Fruit fly (Drosophila melanogaster) whole organism, embryonic: ENCODE measurements around the gene btz.

Experiments
- CG15601 ChIP-seq: fragments of 200-800 bp; sonication (Bioruptor generic); optimal IDR thresholded peaks from 3 replicates; lab custom pipeline; 2019; ENCODE audit warnings: missing biosample characterization, mild to moderate bottlenecking, missing genetic modification characterization, moderate library complexity
- CG4282 ChIP-seq: fragments of 200-800 bp; sonication (Bioruptor generic); optimal IDR thresholded peaks from 2 replicates; lab custom pipeline; 2016; ENCODE audit warnings: missing biosample characterization, missing genetic modification characterization
- E2f1 ChIP-seq: fragments of 200-800 bp; sonication (Bioruptor generic); IDR thresholded peaks from 2 replicates; pipeline ENCODE4 v1.3.6; 2022; ENCODE audit warnings: missing biosample characterization, missing genetic modification characterization
- NC2β ChIP-seq: fragments of 200-800 bp; sonication (Bioruptor generic); optimal IDR thresholded peaks from 2 replicates; lab custom pipeline; 2016; ENCODE audit warnings: missing biosample characterization, missing genetic modification characterization
- sim ChIP-seq: fragments of 200-800 bp; sonication (Bioruptor generic); IDR thresholded peaks from 2 replicates; pipeline ENCODE4 v1.3.6; 2022; ENCODE audit warnings: missing biosample characterization, missing genetic modification characterization
- sug ChIP-seq: fragments of 200-800 bp; optimal IDR thresholded peaks from 2 replicates; lab custom pipeline; 2019; ENCODE audit warnings: missing biosample characterization, mild to moderate bottlenecking, missing genetic modification characterization, moderate library complexity

dm6 chr3R:27700229-27700573 lies at the start of gene btz:
- no peak for TF ChIP-seq sug (tag; lab: Kevin White, UChicago)
- no peak for TF ChIP-seq CG15601
- TF ChIP-seq NC2β (GFP tag; lab: Kevin White, UChicago) = no peak
- no peak for TF ChIP-seq sim
- no peak for TF ChIP-seq E2f1 (GFP tag; lab: Robert Waterston, UW)
- no peak for TF ChIP-seq CG4282 (GFP tag; lab: Kevin White, UChicago)
